Worm (Caenorhabditis elegans) whole organism, L4 larva: ENCODE data around the gene F55F10.3.
A peak's percentile ranks its signal among the peaks of the same experiment; 100 is the strongest.

ENCODE experiments used
- D1046.2 ChIP-seq: fragments of 200-800 bp; sonication (Bioruptor generic); IDR thresholded peaks from 2 replicates; pipeline ENCODE4 v1.3.6; 2022; ENCODE audit warnings: missing genetic modification characterization, missing compliant biosample characterization
- F26F4.8 ChIP-seq: fragments of 200-800 bp; sonication (Bioruptor generic); conservative IDR thresholded peaks from 2 replicates; pipeline ENCODE4 v1.3.6; 2022; ENCODE audit warnings: missing genetic modification characterization, missing compliant biosample characterization
- T20F7.1 ChIP-seq: fragments of 200-800 bp; sonication (Bioruptor generic); optimal IDR thresholded peaks from 2 replicates; lab custom pipeline; 2018; ENCODE audit warnings: mild to moderate bottlenecking, missing genetic modification characterization, missing compliant biosample characterization
- T26A8.4 ChIP-seq: fragments of 200-800 bp; sonication (Bioruptor generic); IDR thresholded peaks from 2 replicates; pipeline ENCODE4 v1.3.6; 2022; ENCODE audit warnings: missing genetic modification characterization, missing compliant biosample characterization
- Y105C5A.15 ChIP-seq: fragments of 200-800 bp; sonication (Bioruptor generic); IDR thresholded peaks from 2 replicates; pipeline ENCODE4 v1.3.6; 2022; ENCODE audit warnings: missing genetic modification characterization, missing compliant biosample characterization
- ZK546.5 ChIP-seq, 2 experiments: sonication (generic microtip); optimal IDR thresholded peaks; 2 replicates each; lab custom pipeline; 2017; ENCODE audit warnings: missing biosample characterization in 2 of 2, missing genetic modification characterization in 2 of 2
- aha-1 ChIP-seq: fragments of 150-350 bp; peaks from one replicate; lab custom pipeline; 2014; ENCODE audit warnings: missing biosample characterization, missing genetic modification characterization
- ama-1 ChIP-seq: fragments of 150-350 bp; optimal IDR thresholded peaks from 2 replicates; lab custom pipeline; 2014; ENCODE audit warnings: inconsistent platforms, mixed read lengths
- attf-4 ChIP-seq: sonication (generic microtip); optimal IDR thresholded peaks from 3 replicates; lab custom pipeline; 2017; ENCODE audit warnings: missing biosample characterization, missing genetic modification characterization
- ceh-44 ChIP-seq: fragments of 200-800 bp; sonication (Bioruptor generic); IDR thresholded peaks from 2 replicates; pipeline ENCODE4 v1.3.6; 2022; ENCODE audit warnings: missing genetic modification reagents, missing genetic modification characterization, missing compliant biosample characterization
- daf-12 ChIP-seq: fragments of 150-350 bp; optimal IDR thresholded peaks from 2 replicates; lab custom pipeline; 2014; ENCODE audit warnings: missing biosample characterization, missing genetic modification reagents, missing genetic modification characterization
- daf-16 ChIP-seq, 3 experiments: sonication (generic microtip); optimal IDR thresholded peaks; 2 replicates each; lab custom pipeline; 2016 to 2017; ENCODE audit warnings: missing genetic modification characterization in 3 of 3, missing genetic modification reagents in 3 of 3, mild to moderate bottlenecking in 2 of 3, missing compliant biosample characterization in 2 of 3, missing biosample characterization in 1 of 3, moderate library complexity in 1 of 3
- dmd-6 ChIP-seq: fragments of 200-800 bp; sonication (Bioruptor generic); IDR thresholded peaks from 2 replicates; pipeline ENCODE4 v1.3.6; 2022; ENCODE audit warnings: missing genetic modification reagents, missing genetic modification characterization, missing compliant biosample characterization
- dmd-9 ChIP-seq: fragments of 200-800 bp; sonication (Bioruptor generic); IDR thresholded peaks from 2 replicates; pipeline ENCODE4 v1.3.6; 2022; ENCODE audit warnings: missing genetic modification reagents, missing genetic modification characterization, missing compliant biosample characterization
- egl-43 ChIP-seq: fragments of 200-800 bp; sonication (Bioruptor generic); IDR thresholded peaks from 2 replicates; pipeline ENCODE4 v1.3.6; 2022; ENCODE audit warnings: missing genetic modification reagents, missing genetic modification characterization, missing compliant biosample characterization
- fos-1 ChIP-seq: fragments of 150-350 bp; optimal IDR thresholded peaks from 2 replicates; lab custom pipeline; 2014; ENCODE audit warnings: missing biosample characterization, missing genetic modification characterization
- hif-1 ChIP-seq, 2 experiments: sonication (generic microtip); optimal IDR thresholded peaks; 2 replicates each; lab custom pipeline; 2016 to 2017; ENCODE audit warnings: missing compliant biosample characterization in 2 of 2, missing genetic modification characterization in 2 of 2, missing genetic modification reagents in 2 of 2, missing genotype in 2 of 2, mild to moderate bottlenecking in 1 of 2
- hlh-30 ChIP-seq: sonication (generic microtip); optimal IDR thresholded peaks from 2 replicates; lab custom pipeline; 2017; ENCODE audit warnings: antibody characterized with exemption, mild to moderate bottlenecking, missing genetic modification characterization, missing compliant biosample characterization; ENCODE audit not compliant: insufficient read depth
- jun-1 ChIP-seq: fragments of 150-350 bp; optimal IDR thresholded peaks from 2 replicates; lab custom pipeline; 2014; ENCODE audit warnings: missing biosample characterization, missing genetic modification reagents, missing genetic modification characterization
- lim-7 ChIP-seq: fragments of 200-800 bp; sonication (Bioruptor generic); IDR thresholded peaks from 2 replicates; pipeline ENCODE4 v1.3.6; 2022; ENCODE audit warnings: missing genetic modification characterization, missing compliant biosample characterization
- lin-13 ChIP-seq: fragments of 150-350 bp; optimal IDR thresholded peaks from 2 replicates; lab custom pipeline; 2014; ENCODE audit warnings: missing biosample characterization, missing genetic modification reagents, missing genetic modification characterization
- lin-38 ChIP-seq: fragments of 200-800 bp; sonication (Bioruptor generic); IDR thresholded peaks from 2 replicates; pipeline ENCODE4 v1.3.6; 2022; ENCODE audit warnings: missing genetic modification reagents, missing genetic modification characterization, missing compliant biosample characterization
- lin-39 ChIP-seq: fragments of 150-350 bp; optimal IDR thresholded peaks from 2 replicates; lab custom pipeline; 2014; ENCODE audit warnings: missing biosample characterization, missing genetic modification reagents, missing genetic modification characterization
- lsy-2 ChIP-seq, 2 experiments: fragments of 150-350 bp in 1 of 2; sonication (generic microtip) in 1 of 2; optimal IDR thresholded peaks; 2 replicates each; lab custom pipeline; 2014 to 2017; ENCODE audit warnings: missing biosample characterization in 2 of 2, missing genetic modification characterization in 2 of 2
- mdt-29 ChIP-seq: fragments of 200-800 bp; sonication (Bioruptor generic); IDR thresholded peaks from 2 replicates; pipeline ENCODE4 v1.3.6; 2022; ENCODE audit warnings: missing genetic modification reagents, missing genetic modification characterization, missing compliant biosample characterization
- mep-1 ChIP-seq: fragments of 150-350 bp; sonication (generic microtip); optimal IDR thresholded peaks from 3 replicates; lab custom pipeline; 2014; ENCODE audit warnings: missing biosample characterization, missing genetic modification characterization
- mxl-3 ChIP-seq: fragments of 200-800 bp; sonication (Bioruptor generic); optimal IDR thresholded peaks from 2 replicates; lab custom pipeline; 2018; ENCODE audit warnings: mild to moderate bottlenecking, missing genetic modification characterization, missing compliant biosample characterization
- nhr-10 ChIP-seq: fragments of 150-350 bp; optimal IDR thresholded peaks from 2 replicates; lab custom pipeline; 2014; ENCODE audit warnings: missing biosample characterization, missing genetic modification characterization
- nhr-25 ChIP-seq: sonication (generic microtip); optimal IDR thresholded peaks from 2 replicates; lab custom pipeline; 2017; ENCODE audit warnings: missing genetic modification characterization, mild to moderate bottlenecking, missing compliant biosample characterization, antibody characterized with exemption, moderate library complexity, borderline replicate concordance; ENCODE audit not compliant: insufficient read depth
- nhr-28 ChIP-seq: fragments of 150-350 bp; optimal IDR thresholded peaks from 2 replicates; lab custom pipeline; 2014; ENCODE audit warnings: missing biosample characterization, missing genetic modification characterization
- nhr-42 ChIP-seq: fragments of 200-800 bp; sonication (Bioruptor generic); IDR thresholded peaks from 2 replicates; pipeline ENCODE4 v1.3.6; 2022; ENCODE audit warnings: missing genetic modification characterization, missing compliant biosample characterization
- nhr-6 ChIP-seq: fragments of 150-350 bp; optimal IDR thresholded peaks from 2 replicates; lab custom pipeline; 2014; ENCODE audit warnings: missing biosample characterization, missing genetic modification characterization
- nhr-76 ChIP-seq: fragments of 150-350 bp; optimal IDR thresholded peaks from 2 replicates; lab custom pipeline; 2014; ENCODE audit warnings: missing biosample characterization, missing genetic modification characterization
- pha-4 ChIP-seq, 2 experiments: fragments of 150-350 bp in 1 of 2; fragments of 200-800 bp in 1 of 2; sonication (Bioruptor generic) in 1 of 2; IDR thresholded peaks in 1 of 2; optimal IDR thresholded peaks in 1 of 2; 2 replicates each; pipeline versions ENCODE4 v1.3.6 to Lab custom; 2014 to 2022; ENCODE audit warnings: missing genetic modification characterization in 2 of 2, missing genetic modification reagents in 2 of 2, missing biosample characterization in 1 of 2, missing compliant biosample characterization in 1 of 2
- php-3 ChIP-seq: fragments of 200-800 bp; sonication (Bioruptor generic); IDR thresholded peaks from 2 replicates; pipeline ENCODE4 v1.3.6; 2022; ENCODE audit warnings: missing genetic modification reagents, missing genetic modification characterization, missing compliant biosample characterization
- pqm-1 ChIP-seq: sonication (generic microtip); optimal IDR thresholded peaks from 2 replicates; lab custom pipeline; 2017; ENCODE audit warnings: missing biosample characterization, missing genetic modification characterization
- set-16 ChIP-seq: fragments of 200-800 bp; sonication (Bioruptor generic); IDR thresholded peaks from 2 replicates; pipeline ENCODE4 v1.3.6; 2022; ENCODE audit warnings: missing genetic modification reagents, missing genetic modification characterization, missing compliant biosample characterization
- spr-1 ChIP-seq: sonication (generic microtip); optimal IDR thresholded peaks from 2 replicates; lab custom pipeline; 2016; ENCODE audit warnings: mild to moderate bottlenecking, missing genetic modification characterization, missing compliant biosample characterization
- spr-3 ChIP-seq: fragments of 200-800 bp; sonication (Bioruptor generic); optimal IDR thresholded peaks from 2 replicates; lab custom pipeline; 2018; ENCODE audit warnings: mild to moderate bottlenecking, missing genetic modification characterization, missing compliant biosample characterization
- unc-130 ChIP-seq: sonication (generic microtip); optimal IDR thresholded peaks from 2 replicates; lab custom pipeline; 2016; ENCODE audit warnings: missing genetic modification reagents, missing genetic modification characterization, missing compliant biosample characterization
- unc-62 ChIP-seq, 3 experiments: fragments of 150-350 bp in 1 of 3; sonication (generic microtip); optimal IDR thresholded peaks in 2 of 3; peaks in 1 of 3; 1 replicate in 1 of 3; 2 replicates in 2 of 3; lab custom pipeline; 2014 to 2017; ENCODE audit warnings: missing biosample characterization in 3 of 3, missing genetic modification characterization in 3 of 3, missing genetic modification reagents in 3 of 3, missing genotype in 1 of 3
- vab-7 ChIP-seq: fragments of 200-800 bp; sonication (Bioruptor generic); IDR thresholded peaks from 2 replicates; pipeline ENCODE4 v1.3.6; 2022; ENCODE audit warnings: missing genetic modification reagents, missing genetic modification characterization, missing compliant biosample characterization
- zip-2 ChIP-seq: fragments of 150-350 bp; optimal IDR thresholded peaks from 2 replicates; lab custom pipeline; 2014; ENCODE audit warnings: missing biosample characterization, missing genetic modification characterization
- ztf-11 ChIP-seq: fragments of 150-350 bp; optimal IDR thresholded peaks from 2 replicates; lab custom pipeline; 2014; ENCODE audit warnings: missing biosample characterization, missing genetic modification characterization

F55F10.3 gene

ce11 chrIV:4407055-4407461, 47.3 kb downstream of the F55F10.3 start (continued):
- TF ChIP-seq dmd-6 (GFP tag; lab: Robert Waterston, UW), result peak; percentile 68
- no peak for TF ChIP-seq D1046.2 (GFP tag; lab: Robert Waterston, UW)
- TF ChIP-seq ama-1 (lab: Kevin White, UChicago), result no peak
- TF ChIP-seq lin-13 (GFP tag; lab: Kevin White, UChicago), result peak; percentile 8
- no peak for TF ChIP-seq jun-1 (tag; lab: Kevin White, UChicago)
- TF ChIP-seq ZK546.5 (tag; optimal IDR thresholded peaks at IDR 0.05; lab: Kevin White, UChicago), result no peak
- TF ChIP-seq vab-7 (GFP tag; lab: Robert Waterston, UW), result no peak
- no peak for TF ChIP-seq lim-7 (GFP tag; lab: Robert Waterston, UW)
- no peak for TF ChIP-seq nhr-76
- TF ChIP-seq fos-1 (tag; lab: Kevin White, UChicago), result no peak
- no peak for TF ChIP-seq egl-43 (GFP tag; lab: Robert Waterston, UW)
- peak; percentile 18 for TF ChIP-seq mxl-3 (GFP tag; lab: Kevin White, UChicago)
- TF ChIP-seq lin-38, result peak; percentile 50
- TF ChIP-seq spr-1 (tag; lab: Kevin White, UChicago), result no peak
- peak; percentile 93 for TF ChIP-seq pha-4 (GFP tag; IDR thresholded peaks at IDR 0.05; lab: Robert Waterston, UW)
- TF ChIP-seq pha-4 (tag; optimal IDR thresholded peaks at IDR 0.05; lab: Kevin White, UChicago), result peak; percentile 55
- TF ChIP-seq lin-39 (tag; lab: Kevin White, UChicago), result no peak
- TF ChIP-seq zip-2 (tag; lab: Kevin White, UChicago), result no peak
- peak; percentile 25 for TF ChIP-seq nhr-10
- TF ChIP-seq lsy-2 (tag; optimal IDR thresholded peaks at IDR 0.05; lab: Kevin White, UChicago), result peak in 1 of 2 experiments; percentile 53
- TF ChIP-seq nhr-25 (tag; lab: Kevin White, UChicago), result no peak
- TF ChIP-seq set-16 (GFP tag; lab: Robert Waterston, UW), result peak; percentile 87
- peak; percentile 37 for TF ChIP-seq nhr-28 (tag; lab: Kevin White, UChicago)
- TF ChIP-seq ceh-44, result no peak
- no peak for TF ChIP-seq daf-16 (GFP tag; optimal IDR thresholded peaks at IDR 0.05; lab: Kevin White, UChicago)
- peak; percentile 92 for TF ChIP-seq daf-16 (tag; optimal IDR thresholded peaks at IDR 0.05; lab: Kevin White, UChicago)
- TF ChIP-seq nhr-42 (GFP tag; lab: Robert Waterston, UW), result peak; percentile 39; the same call in 1 of the 2 replicates
- TF ChIP-seq hif-1 (tag; optimal IDR thresholded peaks at IDR 0.05; lab: Kevin White, UChicago), result no peak
- no peak for TF ChIP-seq attf-4 (tag; lab: Kevin White, UChicago)
- no peak for TF ChIP-seq unc-130
- TF ChIP-seq aha-1, result peak; percentile 96
- TF ChIP-seq T20F7.1, result no peak
- no peak for TF ChIP-seq nhr-6 (tag; lab: Kevin White, UChicago)
- no peak for TF ChIP-seq spr-3
- no peak for TF ChIP-seq ztf-11
- TF ChIP-seq dmd-9, result no peak
- TF ChIP-seq mep-1 (tag; lab: Kevin White, UChicago), result peak; percentile 63
- peak; percentile 23; the same call in 1 of the 2 replicates for TF ChIP-seq T26A8.4
- TF ChIP-seq pqm-1 (tag; lab: Kevin White, UChicago), result peak; percentile 49

- TF ChIP-seq set-16 (GFP tag; lab: Robert Waterston, UW) (peak; percentile 38; the same call in 1 of the 2 replicates), hlh-30 (tag; lab: Kevin White, UChicago) (peak; percentile 24), hif-1 (tag; optimal IDR thresholded peaks at IDR 0.05; lab: Kevin White, UChicago) (peak in 1 of 2 experiments; percentile 9), F26F4.8 (GFP tag; lab: Robert Waterston, UW) (0 out of 2 replicates have a peak, but pooled peaks have one; percentile 20), dmd-6 (GFP tag; lab: Robert Waterston, UW) (0 out of 2 replicates have a peak, but pooled peaks have one; percentile 12), php-3 (GFP tag; lab: Robert Waterston, UW) (0 out of 2 replicates have a peak, but pooled peaks have one; percentile 8), Y105C5A.15 (GFP tag; lab: Robert Waterston, UW) (0 out of 2 replicates have a peak, but pooled peaks have one; percentile 33), unc-62 (GFP tag; optimal IDR thresholded peaks at IDR 0.05 in 1 of 2; lab: Kevin White, UChicago) (peak in 1 of 2 experiments; percentile 19), unc-62 (tag; optimal IDR thresholded peaks at IDR 0.05; lab: Kevin White, UChicago) (no peak), mxl-3 (GFP tag; lab: Kevin White, UChicago) (peak; percentile 22), daf-12 (tag; lab: Kevin White, UChicago) (no peak), mdt-29 (GFP tag; lab: Robert Waterston, UW) (no peak), nhr-6 (tag; lab: Kevin White, UChicago) (no peak)
These were observed 49.0 kb downstream of the F55F10.3 start for ce11 chrIV:4408714-4409113.
